Worm (Caenorhabditis elegans) whole organism, L4/young adult: ENCODE measurements around the gene R12C12.9.

Experiments used
- W03F9.2 ChIP-seq: fragments of 150-350 bp; optimal IDR thresholded peaks from 2 replicates; lab custom pipeline; 2014; ENCODE audit warnings: missing biosample characterization, missing genetic modification characterization
- dao-5 ChIP-seq: sonication (generic microtip); optimal IDR thresholded peaks from 2 replicates; lab custom pipeline; 2016; ENCODE audit warnings: missing genotype, missing genetic modification characterization, moderate library complexity, missing compliant biosample characterization
- him-1 ChIP-seq: sonication (generic microtip); optimal IDR thresholded peaks from 2 replicates; lab custom pipeline; 2016; ENCODE audit warnings: missing genotype, missing genetic modification reagents, missing genetic modification characterization, missing compliant biosample characterization

ce11 chrII:6050120-6050519 lies 25.3 kb upstream of the R12C12.9 start, which contains the start of gene gldc-1:
- TF ChIP-seq W03F9.2 (tag; lab: Kevin White, UChicago) (no peak), dao-5 (no peak), him-1 (tag; lab: Kevin White, UChicago) (no peak)
